Worm (Caenorhabditis elegans) whole organism, L4 larva: ENCODE results near the gene C18E9.5.

Experiments
- R02D3.7 ChIP-seq: fragments of 150-350 bp; sonication (generic microtip); optimal IDR thresholded peaks from 3 replicates; lab custom pipeline; 2014; ENCODE audit warnings: missing biosample characterization, missing genetic modification characterization
- Y75B8A.6 ChIP-seq: fragments of 200-800 bp; sonication (Bioruptor generic); IDR thresholded peaks from 2 replicates; pipeline ENCODE4 v1.3.6; 2022; ENCODE audit warnings: missing genetic modification reagents, missing genetic modification characterization, missing compliant biosample characterization
- ama-1 ChIP-seq: fragments of 150-350 bp; optimal IDR thresholded peaks from 2 replicates; lab custom pipeline; 2014; ENCODE audit warnings: inconsistent platforms, mixed read lengths
- dpl-1 ChIP-seq: fragments of 150-350 bp; optimal IDR thresholded peaks from 2 replicates; lab custom pipeline; 2014; ENCODE audit warnings: missing biosample characterization, missing genetic modification reagents, missing genetic modification characterization
- hif-1 ChIP-seq, 2 experiments: sonication (generic microtip); optimal IDR thresholded peaks; 2 replicates each; lab custom pipeline; 2016 to 2017; ENCODE audit warnings: missing compliant biosample characterization in 2 of 2, missing genetic modification characterization in 2 of 2, missing genetic modification reagents in 2 of 2, missing genotype in 2 of 2, mild to moderate bottlenecking in 1 of 2
- hlh-11 ChIP-seq: fragments of 200-800 bp; sonication (Bioruptor generic); optimal IDR thresholded peaks from 2 replicates; lab custom pipeline; 2018; ENCODE audit warnings: mild to moderate bottlenecking, missing genetic modification characterization, missing compliant biosample characterization
- snpc-4 ChIP-seq: fragments of 150-350 bp; optimal IDR thresholded peaks from 2 replicates; lab custom pipeline; 2014; ENCODE audit warnings: missing biosample characterization, missing genetic modification characterization

ce11 chrII:8929771-8930170 lies 40.0 kb upstream of the C18E9.5 start, which contains the start of gene mrpl-50:
- TF ChIP-seq R02D3.7 (no peak), hif-1 (tag; optimal IDR thresholded peaks at IDR 0.05; lab: Kevin White, UChicago) (no peak), Y75B8A.6 (GFP tag; lab: Robert Waterston, UW) (no peak), ama-1 (lab: Kevin White, UChicago) (peak; percentile 75), snpc-4 (no peak), dpl-1 (no peak), hlh-11 (tag; lab: Kevin White, UChicago) (no peak)
